Worm (Caenorhabditis elegans) whole organism, L2 larva: ENCODE data around the gene rhi-1.
A peak's percentile ranks its signal among the peaks of the same experiment; 100 is the strongest.

Source experiments
- C34F6.9 ChIP-seq: fragments of 150-350 bp; optimal IDR thresholded peaks from 2 replicates; lab custom pipeline; 2014; ENCODE audit warnings: missing biosample characterization, missing genetic modification characterization
- F13H6.1 ChIP-seq: sonication (generic microtip); optimal IDR thresholded peaks from 2 replicates; lab custom pipeline; 2016; ENCODE audit warnings: missing genetic modification characterization, missing compliant biosample characterization
- R02D3.7 ChIP-seq: fragments of 150-350 bp; optimal IDR thresholded peaks from 2 replicates; lab custom pipeline; 2014; ENCODE audit warnings: missing biosample characterization, missing genetic modification characterization
- ZK546.5 ChIP-seq: sonication (generic microtip); optimal IDR thresholded peaks from 2 replicates; lab custom pipeline; 2017; ENCODE audit warnings: missing biosample characterization, missing genetic modification characterization
- alr-1 ChIP-seq: fragments of 150-350 bp; optimal IDR thresholded peaks from 2 replicates; lab custom pipeline; 2014; ENCODE audit warnings: missing biosample characterization, missing genetic modification characterization
- ama-1 ChIP-seq: fragments of 150-350 bp; optimal IDR thresholded peaks from 2 replicates; lab custom pipeline; 2018; ENCODE audit warnings: inconsistent platforms
- blmp-1 ChIP-seq: sonication (generic microtip); optimal IDR thresholded peaks from 2 replicates; lab custom pipeline; 2017; ENCODE audit warnings: missing genetic modification characterization, mild to moderate bottlenecking, missing compliant biosample characterization, antibody characterized with exemption, moderate library complexity; ENCODE audit not compliant: insufficient read depth
- ceh-16 ChIP-seq: fragments of 150-350 bp; optimal IDR thresholded peaks from 2 replicates; lab custom pipeline; 2014; ENCODE audit warnings: missing biosample characterization, missing genetic modification characterization
- crh-2 ChIP-seq: sonication (generic microtip); optimal IDR thresholded peaks from 2 replicates; lab custom pipeline; 2017; ENCODE audit warnings: missing biosample characterization, missing genetic modification characterization
- dmd-4 ChIP-seq: sonication (generic microtip); optimal IDR thresholded peaks from 2 replicates; lab custom pipeline; 2017; ENCODE audit warnings: missing biosample characterization, missing genetic modification characterization
- egl-27 ChIP-seq: sonication (generic microtip); optimal IDR thresholded peaks from 3 replicates; lab custom pipeline; 2017; ENCODE audit warnings: missing biosample characterization, missing genetic modification reagents, missing genetic modification characterization
- elt-1 ChIP-seq: fragments of 150-350 bp; optimal IDR thresholded peaks from 2 replicates; lab custom pipeline; 2014; ENCODE audit warnings: missing biosample characterization, missing genetic modification characterization
- elt-3 ChIP-seq: sonication (generic microtip); optimal IDR thresholded peaks from 2 replicates; lab custom pipeline; 2017; ENCODE audit warnings: missing biosample characterization, missing genetic modification characterization
- fos-1 ChIP-seq: fragments of 150-350 bp; optimal IDR thresholded peaks from 2 replicates; lab custom pipeline; 2014; ENCODE audit warnings: missing biosample characterization, missing genetic modification characterization
- gmeb-1 ChIP-seq: fragments of 150-350 bp; optimal IDR thresholded peaks from 2 replicates; lab custom pipeline; 2014; ENCODE audit warnings: missing biosample characterization, missing genetic modification characterization
- lin-11 ChIP-seq: fragments of 150-350 bp; sonication (generic microtip); optimal IDR thresholded peaks from 2 replicates; lab custom pipeline; 2014; ENCODE audit warnings: missing biosample characterization, missing genetic modification characterization, inconsistent platforms, mixed read lengths
- lin-13 ChIP-seq: fragments of 150-350 bp; optimal IDR thresholded peaks from 2 replicates; lab custom pipeline; 2014; ENCODE audit warnings: missing biosample characterization, missing genetic modification reagents, missing genetic modification characterization
- lin-39 ChIP-seq: fragments of 150-350 bp; optimal IDR thresholded peaks from 2 replicates; lab custom pipeline; 2014; ENCODE audit warnings: missing biosample characterization, missing genetic modification reagents, missing genetic modification characterization
- lsy-2 ChIP-seq, 2 experiments: fragments of 150-350 bp in 1 of 2; sonication (generic microtip) in 1 of 2; optimal IDR thresholded peaks; 2 replicates each; lab custom pipeline; 2014 to 2017; ENCODE audit warnings: missing biosample characterization in 2 of 2, missing genetic modification characterization in 2 of 2
- mab-5 ChIP-seq: fragments of 150-350 bp; optimal IDR thresholded peaks from 2 replicates; lab custom pipeline; 2014; ENCODE audit warnings: missing biosample characterization, missing genetic modification characterization
- mdl-1 ChIP-seq, 2 experiments: fragments of 150-350 bp in 1 of 2; sonication (generic microtip) in 1 of 2; optimal IDR thresholded peaks; 2 replicates each; lab custom pipeline; 2017; ENCODE audit warnings: missing biosample characterization in 2 of 2, missing genetic modification characterization in 2 of 2
- nhr-10 ChIP-seq: sonication (generic microtip); optimal IDR thresholded peaks from 2 replicates; lab custom pipeline; 2017; ENCODE audit warnings: missing biosample characterization, missing genetic modification characterization
- nhr-11 ChIP-seq: fragments of 150-350 bp; optimal IDR thresholded peaks from 2 replicates; lab custom pipeline; 2014; ENCODE audit warnings: missing biosample characterization, missing genetic modification characterization
- nhr-12 ChIP-seq: fragments of 150-350 bp; optimal IDR thresholded peaks from 2 replicates; lab custom pipeline; 2014; ENCODE audit warnings: missing biosample characterization, missing genetic modification characterization
- nhr-129 ChIP-seq: fragments of 150-350 bp; optimal IDR thresholded peaks from 2 replicates; lab custom pipeline; 2014; ENCODE audit warnings: missing biosample characterization, missing genetic modification characterization
- nhr-21 ChIP-seq: fragments of 150-350 bp; optimal IDR thresholded peaks from 2 replicates; lab custom pipeline; 2014; ENCODE audit warnings: missing biosample characterization, missing genetic modification characterization
- nhr-23 ChIP-seq: fragments of 150-350 bp; optimal IDR thresholded peaks from 2 replicates; lab custom pipeline; 2014; ENCODE audit warnings: missing biosample characterization, missing genetic modification reagents, missing genetic modification characterization
- nhr-25 ChIP-seq: fragments of 150-350 bp; sonication (generic microtip); optimal IDR thresholded peaks from 3 replicates; lab custom pipeline; 2014; ENCODE audit warnings: missing biosample characterization, missing genetic modification characterization
- nhr-6 ChIP-seq: fragments of 150-350 bp; optimal IDR thresholded peaks from 2 replicates; lab custom pipeline; 2014; ENCODE audit warnings: missing biosample characterization, missing genetic modification characterization
- nhr-77 ChIP-seq: fragments of 150-350 bp; optimal IDR thresholded peaks from 2 replicates; lab custom pipeline; 2014; ENCODE audit warnings: missing biosample characterization, missing genetic modification characterization
- peb-1 ChIP-seq: fragments of 150-350 bp; optimal IDR thresholded peaks from 2 replicates; lab custom pipeline; 2014; ENCODE audit warnings: missing biosample characterization, missing genetic modification characterization
- skn-1 ChIP-seq: sonication (generic microtip); optimal IDR thresholded peaks from 2 replicates; lab custom pipeline; 2017; ENCODE audit warnings: missing biosample characterization, missing genetic modification characterization
- sma-3 ChIP-seq: sonication (generic microtip); optimal IDR thresholded peaks from 2 replicates; lab custom pipeline; 2016; ENCODE audit warnings: missing genetic modification reagents, missing genetic modification characterization, missing compliant biosample characterization
- sma-9 ChIP-seq, 2 experiments: fragments of 150-350 bp in 1 of 2; sonication (generic microtip) in 1 of 2; optimal IDR thresholded peaks; 2 replicates each; lab custom pipeline; 2014 to 2016; ENCODE audit warnings: missing genetic modification characterization in 2 of 2, mild to moderate bottlenecking in 1 of 2, missing biosample characterization in 1 of 2, missing compliant biosample characterization in 1 of 2, missing genetic modification reagents in 1 of 2, moderate library complexity in 1 of 2
- snpc-4 ChIP-seq: fragments of 150-350 bp; optimal IDR thresholded peaks from 2 replicates; lab custom pipeline; 2014; ENCODE audit warnings: missing biosample characterization, missing genetic modification characterization
- unc-39 ChIP-seq: fragments of 150-350 bp; optimal IDR thresholded peaks from 2 replicates; lab custom pipeline; 2014; ENCODE audit warnings: missing biosample characterization, missing genetic modification characterization
- unc-55 ChIP-seq: fragments of 150-350 bp; sonication (generic microtip); optimal IDR thresholded peaks from 3 replicates; lab custom pipeline; 2014; ENCODE audit warnings: missing biosample characterization, missing genetic modification reagents, missing genetic modification characterization
- zag-1 ChIP-seq: fragments of 150-350 bp; optimal IDR thresholded peaks from 2 replicates; lab custom pipeline; 2014; ENCODE audit warnings: missing biosample characterization, missing genetic modification characterization
- ztf-1 ChIP-seq: fragments of 200-800 bp; sonication (Bioruptor generic); conservative IDR thresholded peaks from 2 replicates; pipeline ENCODE4 v1.3.6; 2022; ENCODE audit warnings: missing genetic modification characterization, missing compliant biosample characterization
- ztf-11 ChIP-seq: sonication (generic microtip); optimal IDR thresholded peaks from 2 replicates; lab custom pipeline; 2017; ENCODE audit warnings: missing biosample characterization, missing genetic modification characterization

The rhi-1 gene

DNA sequence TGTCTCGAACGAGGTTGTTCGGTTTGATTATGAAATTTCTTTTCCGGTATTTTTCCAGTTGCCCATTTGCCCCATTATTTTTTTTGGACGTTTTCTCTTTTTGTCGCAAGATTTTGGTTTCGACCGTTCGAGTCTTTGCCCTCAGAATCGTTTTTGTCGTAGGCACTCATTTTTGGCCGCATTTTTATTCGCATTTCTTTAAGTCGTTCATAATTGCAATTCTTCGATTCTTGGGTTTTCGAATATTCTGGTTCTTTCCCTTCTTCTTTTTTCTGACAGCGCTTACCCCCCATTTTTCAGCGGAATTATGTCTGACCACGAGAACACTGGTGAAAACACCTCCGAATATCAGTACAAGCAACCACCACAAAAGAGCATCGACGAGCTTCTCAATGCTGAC, at the start of gene rhi-1:
TSS of gene rhi-1 (plus strand) at position 301 of the 400 bp plus-strand sequence.
- TF ChIP-seq nhr-10 (tag; lab: Kevin White, UChicago) (no peak), nhr-77 (tag; lab: Kevin White, UChicago) (no peak), gmeb-1 (tag; lab: Kevin White, UChicago) (no peak), nhr-11 (tag; lab: Kevin White, UChicago) (no peak), sma-3 (no peak), skn-1 (tag; lab: Kevin White, UChicago) (no peak), elt-1 (tag; lab: Kevin White, UChicago) (no peak), ztf-1 (GFP tag; lab: Robert Waterston, UW) (no peak), C34F6.9 (tag; lab: Kevin White, UChicago) (no peak), R02D3.7 (tag; lab: Kevin White, UChicago) (no peak), nhr-6 (tag; lab: Kevin White, UChicago) (no peak), peb-1 (tag; lab: Kevin White, UChicago) (no peak), ztf-11 (tag; lab: Kevin White, UChicago) (no peak), egl-27 (no peak), nhr-23 (no peak)

DNA sequence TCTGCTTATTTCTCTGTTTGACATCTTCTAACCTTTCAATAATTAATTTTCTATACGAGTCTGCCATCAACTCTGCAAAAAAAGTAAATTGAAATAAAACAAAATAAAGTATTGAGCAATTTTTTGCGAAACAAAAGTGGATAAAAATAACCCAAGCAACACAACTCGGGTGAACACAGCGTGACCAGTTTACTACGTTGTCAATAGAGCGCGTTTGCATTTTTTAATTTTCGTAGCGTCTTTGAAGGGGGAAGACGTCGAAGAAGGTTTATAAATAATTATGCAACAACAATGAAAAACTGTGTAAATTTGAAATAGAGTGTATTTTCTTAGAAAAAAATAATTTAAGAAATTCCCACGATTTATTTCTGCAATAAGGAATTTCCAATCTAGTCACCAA, 45.9 kb upstream of the rhi-1 start, which contains the start of gene atg-16.1:
TSS of gene atg-16.1 (minus strand) at position 76 of the 400 bp plus-strand sequence.
- TF ChIP-seq lin-39 (no peak), mab-5 (tag; lab: Kevin White, UChicago) (no peak), ZK546.5 (no peak), mdl-1 (tag; optimal IDR thresholded peaks at IDR 0.05; lab: Kevin White, UChicago) (no peak), nhr-21 (tag; lab: Kevin White, UChicago) (peak; percentile 20), lsy-2 (tag; optimal IDR thresholded peaks at IDR 0.05; lab: Kevin White, UChicago) (peak in 1 of 2 experiments; percentile 75), C34F6.9 (tag; lab: Kevin White, UChicago) (peak; percentile 79), sma-9 (GFP tag; optimal IDR thresholded peaks at IDR 0.05; lab: Kevin White, UChicago) (peak; percentile 44), sma-9 (tag; optimal IDR thresholded peaks at IDR 0.05; lab: Kevin White, UChicago) (no peak), elt-3 (tag; lab: Kevin White, UChicago) (no peak), unc-55 (peak; percentile 65), blmp-1 (tag; lab: Kevin White, UChicago) (no peak), fos-1 (peak; percentile 40), zag-1 (tag; lab: Kevin White, UChicago) (no peak), unc-39 (tag; lab: Kevin White, UChicago) (no peak), sma-3 (peak; percentile 24), alr-1 (no peak), ztf-1 (GFP tag; lab: Robert Waterston, UW) (no peak), nhr-129 (peak; percentile 60), nhr-25 (tag; lab: Kevin White, UChicago) (peak; percentile 58), gmeb-1 (tag; lab: Kevin White, UChicago) (peak; percentile 14), F13H6.1 (tag; lab: Kevin White, UChicago) (peak; percentile 43), lin-13 (GFP tag; lab: Kevin White, UChicago) (peak; percentile 38), egl-27 (no peak), snpc-4 (tag; lab: Kevin White, UChicago) (peak; percentile 13), crh-2 (peak; percentile 67)

DNA sequence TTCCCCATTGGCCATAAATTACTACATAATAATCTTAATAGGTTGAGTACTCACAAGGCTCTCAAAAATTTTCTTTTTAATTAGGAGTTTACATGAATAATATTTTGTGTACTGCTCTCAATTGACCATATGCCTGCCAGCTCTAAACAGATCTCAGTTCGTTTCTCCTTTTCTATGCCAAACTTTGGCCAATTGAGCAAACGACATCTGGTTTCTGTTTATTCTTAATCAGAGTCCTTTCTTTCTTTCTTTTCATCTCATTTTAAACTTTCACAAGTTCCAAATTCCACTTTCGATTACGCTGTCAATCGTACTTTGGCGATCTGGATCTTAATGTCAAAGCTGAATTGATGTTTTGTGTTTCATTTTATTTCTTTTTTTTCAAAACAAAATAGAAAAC, 43.9 kb upstream of the rhi-1 start:
- no peak for TF ChIP-seq dmd-4 (tag; lab: Kevin White, UChicago)
- TF ChIP-seq lin-11 (tag; lab: Kevin White, UChicago), result no peak
- no peak for TF ChIP-seq C34F6.9 (tag; lab: Kevin White, UChicago)
- no peak for TF ChIP-seq lin-13 (GFP tag; lab: Kevin White, UChicago)
- no peak for TF ChIP-seq skn-1 (tag; lab: Kevin White, UChicago)
- no peak for TF ChIP-seq ama-1 (lab: Kevin White, UChicago)
- TF ChIP-seq nhr-12 (tag; lab: Kevin White, UChicago), result no peak
- TF ChIP-seq ceh-16 (tag; lab: Kevin White, UChicago), result no peak
- TF ChIP-seq sma-3, result no peak
- no peak for TF ChIP-seq sma-9 (GFP tag; optimal IDR thresholded peaks at IDR 0.05; lab: Kevin White, UChicago)
- TF ChIP-seq sma-9 (tag; optimal IDR thresholded peaks at IDR 0.05; lab: Kevin White, UChicago), result no peak
- no peak for TF ChIP-seq nhr-77 (tag; lab: Kevin White, UChicago)
- no peak for TF ChIP-seq blmp-1 (tag; lab: Kevin White, UChicago)
- TF ChIP-seq F13H6.1 (tag; lab: Kevin White, UChicago), result no peak
- TF ChIP-seq nhr-21 (tag; lab: Kevin White, UChicago), result no peak
